Fruit fly (Drosophila melanogaster) whole organism, embryonic: Measurements from ENCODE around the gene CG14615.

Experiments
- B-H1 ChIP-seq: fragments of 200-800 bp; sonication (Bioruptor generic); IDR thresholded peaks from 3 replicates; pipeline ENCODE4 v1.3.6; 2022; ENCODE audit warnings: missing biosample characterization, missing genetic modification characterization
- Bgb ChIP-seq: fragments of 200-800 bp; sonication (Bioruptor generic); IDR thresholded peaks from 2 replicates; pipeline ENCODE4 v1.3.6; 2022; ENCODE audit warnings: missing biosample characterization, missing genetic modification characterization; ENCODE audit not compliant: partially characterized antibody
- Blimp-1 ChIP-seq: fragments of 200-800 bp; sonication (Bioruptor generic); optimal IDR thresholded peaks from 3 replicates; lab custom pipeline; 2018; ENCODE audit warnings: missing biosample characterization, missing genetic modification characterization, mild to moderate bottlenecking, moderate library complexity, missing genetic modification reagents
- CG10274 ChIP-seq: fragments of 200-800 bp; sonication (Bioruptor generic); optimal IDR thresholded peaks from 3 replicates; lab custom pipeline; 2017; ENCODE audit warnings: missing biosample characterization, mild to moderate bottlenecking, missing genetic modification characterization
- CG11504 ChIP-seq: fragments of 200-800 bp; sonication (Bioruptor generic); optimal IDR thresholded peaks from 3 replicates; lab custom pipeline; 2019; ENCODE audit warnings: missing biosample characterization, mild to moderate bottlenecking, missing genetic modification characterization, moderate library complexity
- CG12659 ChIP-seq: fragments of 200-800 bp; sonication (Bioruptor generic); optimal IDR thresholded peaks from 3 replicates; lab custom pipeline; 2017; ENCODE audit warnings: mild to moderate bottlenecking, missing biosample characterization, missing genetic modification reagents, missing genetic modification characterization
- CG13287 ChIP-seq: fragments of 200-800 bp; sonication (Bioruptor generic); IDR thresholded peaks from 2 replicates; pipeline ENCODE4 v1.3.6; 2022; ENCODE audit warnings: missing biosample characterization, missing genetic modification characterization; ENCODE audit not compliant: partially characterized antibody
- CG14710 ChIP-seq: fragments of 200-800 bp; sonication (Bioruptor generic); optimal IDR thresholded peaks from 3 replicates; lab custom pipeline; 2019; ENCODE audit warnings: missing biosample characterization, mild to moderate bottlenecking, missing genetic modification characterization, moderate library complexity
- CG15479 ChIP-seq: fragments of 200-800 bp; sonication (Bioruptor generic); optimal IDR thresholded peaks from 3 replicates; lab custom pipeline; 2019; ENCODE audit warnings: missing biosample characterization, mild to moderate bottlenecking, missing genetic modification characterization, moderate library complexity
- CG17385 ChIP-seq: fragments of 200-800 bp; sonication (Bioruptor generic); optimal IDR thresholded peaks from 3 replicates; lab custom pipeline; 2018; ENCODE audit warnings: missing biosample characterization, mild to moderate bottlenecking, missing genetic modification characterization
- CG17829 ChIP-seq: fragments of 200-800 bp; optimal IDR thresholded peaks from 2 replicates; lab custom pipeline; 2019; ENCODE audit warnings: missing biosample characterization, mild to moderate bottlenecking, missing genetic modification characterization, moderate library complexity
- CG2875 ChIP-seq: fragments of 200-800 bp; sonication (Bioruptor generic); optimal IDR thresholded peaks from 2 replicates; lab custom pipeline; 2017; ENCODE audit warnings: missing biosample characterization, mild to moderate bottlenecking, missing genetic modification characterization, missing genetic modification reagents
- CG30020 ChIP-seq: fragments of 200-800 bp; optimal IDR thresholded peaks from 2 replicates; lab custom pipeline; 2019; ENCODE audit warnings: missing biosample characterization, mild to moderate bottlenecking, missing genetic modification characterization, moderate library complexity
- CG33213 ChIP-seq: fragments of 200-800 bp; sonication (Bioruptor generic); optimal IDR thresholded peaks from 3 replicates; lab custom pipeline; 2016; ENCODE audit warnings: missing biosample characterization, missing genetic modification characterization
- CG3407 ChIP-seq: fragments of 200-800 bp; sonication (Bioruptor generic); optimal IDR thresholded peaks from 2 replicates; lab custom pipeline; 2018; ENCODE audit warnings: missing biosample characterization, mild to moderate bottlenecking, missing genetic modification characterization
- CG3847 ChIP-seq: fragments of 200-800 bp; sonication (Bioruptor generic); IDR thresholded peaks from 2 replicates; pipeline ENCODE4 v1.3.6; 2022; ENCODE audit warnings: missing biosample characterization, missing genetic modification characterization
- CG7357 ChIP-seq: fragments of 200-800 bp; sonication (Bioruptor generic); IDR thresholded peaks from 3 replicates; pipeline ENCODE4 v1.3.6; 2022; ENCODE audit warnings: missing biosample characterization, missing genetic modification characterization
- CG8765 ChIP-seq: fragments of 200-800 bp; sonication (Bioruptor generic); IDR thresholded peaks from 2 replicates; pipeline ENCODE4 v1.3.6; 2022; ENCODE audit warnings: missing biosample characterization, missing genetic modification characterization
- CG9797 ChIP-seq: fragments of 200-800 bp; sonication (Bioruptor generic); optimal IDR thresholded peaks from 3 replicates; lab custom pipeline; 2018; ENCODE audit warnings: missing biosample characterization, mild to moderate bottlenecking, missing genetic modification characterization
- Doc3 ChIP-seq: fragments of 200-800 bp; sonication (Bioruptor generic); IDR thresholded peaks from 3 replicates; pipeline ENCODE4 v1.3.6; 2022; ENCODE audit warnings: missing biosample characterization, missing genetic modification characterization; ENCODE audit not compliant: partially characterized antibody
- Dp ChIP-seq: fragments of 200-800 bp; sonication (Bioruptor generic); optimal IDR thresholded peaks from 2 replicates; lab custom pipeline; 2018; ENCODE audit warnings: missing biosample characterization, mild to moderate bottlenecking, missing genetic modification characterization, moderate library complexity
- Gsc ChIP-seq: fragments of 200-800 bp; sonication (Bioruptor generic); IDR thresholded peaks from 2 replicates; pipeline ENCODE4 v1.3.6; 2022; ENCODE audit warnings: missing biosample characterization, missing genetic modification characterization
- HLH3B ChIP-seq: fragments of 200-800 bp; sonication (Bioruptor generic); IDR thresholded peaks from 2 replicates; pipeline ENCODE4 v1.3.6; 2022; ENCODE audit warnings: missing biosample characterization, missing genetic modification characterization
- HLH4C ChIP-seq: fragments of 200-800 bp; sonication (Bioruptor generic); IDR thresholded peaks from 3 replicates; pipeline ENCODE4 v1.3.6; 2022; ENCODE audit warnings: missing biosample characterization, missing genetic modification characterization; ENCODE audit not compliant: partially characterized antibody
- Med ChIP-seq: fragments of 200-800 bp; sonication (Bioruptor generic); peaks from one replicate; lab custom pipeline; 2016; ENCODE audit warnings: missing biosample characterization, missing genetic modification characterization, mild to moderate bottlenecking, inconsistent platforms, moderate library complexity
- Scr ChIP-seq: fragments of 200-800 bp; sonication (Bioruptor generic); IDR thresholded peaks from 2 replicates; pipeline ENCODE4 v1.3.6; 2022; ENCODE audit warnings: missing biosample characterization, missing genetic modification characterization; ENCODE audit not compliant: partially characterized antibody
- amos ChIP-seq: fragments of 200-800 bp; sonication (Bioruptor generic); IDR thresholded peaks from 2 replicates; pipeline ENCODE4 v1.3.6; 2022; ENCODE audit warnings: missing biosample characterization, missing genetic modification characterization; ENCODE audit not compliant: partially characterized antibody
- cg ChIP-seq: fragments of 200-800 bp; sonication (Bioruptor generic); optimal IDR thresholded peaks from 3 replicates; lab custom pipeline; 2019; ENCODE audit warnings: missing biosample characterization, mild to moderate bottlenecking, missing genetic modification characterization, moderate library complexity
- dm ChIP-seq: fragments of 200-800 bp; sonication (Bioruptor generic); optimal IDR thresholded peaks from 3 replicates; lab custom pipeline; 2016; ENCODE audit warnings: missing biosample characterization, missing genetic modification characterization
- gcm ChIP-seq: fragments of 200-800 bp; sonication (Bioruptor generic); optimal IDR thresholded peaks from 2 replicates; lab custom pipeline; 2019; ENCODE audit warnings: missing biosample characterization, mild to moderate bottlenecking, missing genetic modification characterization, moderate library complexity
- grau ChIP-seq: fragments of 200-800 bp; optimal IDR thresholded peaks from 3 replicates; lab custom pipeline; 2019; ENCODE audit warnings: missing biosample characterization, mild to moderate bottlenecking, missing genetic modification characterization, moderate library complexity
- gro ChIP-seq: fragments of 200-800 bp; sonication (Bioruptor generic); optimal IDR thresholded peaks from 2 replicates; lab custom pipeline; 2016; ENCODE audit warnings: missing biosample characterization, missing genetic modification characterization
- hth ChIP-seq: fragments of >200 bp; optimal IDR thresholded peaks from 2 replicates; lab custom pipeline; 2017; ENCODE audit warnings: inconsistent platforms
- ken ChIP-seq: fragments of 200-800 bp; sonication (Bioruptor generic); IDR thresholded peaks from 3 replicates; pipeline ENCODE4 v1.3.6; 2022; ENCODE audit warnings: missing biosample characterization, missing genetic modification characterization
- maf-S ChIP-seq: fragments of 200-800 bp; sonication (Bioruptor generic); optimal IDR thresholded peaks from 2 replicates; lab custom pipeline; 2016; ENCODE audit warnings: missing biosample characterization, missing genetic modification characterization
- nerfin-1 ChIP-seq: fragments of 200-800 bp; sonication (Bioruptor generic); optimal IDR thresholded peaks from 3 replicates; lab custom pipeline; 2019; ENCODE audit warnings: missing biosample characterization, mild to moderate bottlenecking, missing genetic modification characterization, moderate library complexity
- pho ChIP-seq: fragments of 200-800 bp; sonication (Bioruptor generic); optimal IDR thresholded peaks from 2 replicates; lab custom pipeline; 2016; ENCODE audit warnings: missing biosample characterization, missing genetic modification characterization
- pita ChIP-seq: fragments of 200-800 bp; sonication (Bioruptor generic); optimal IDR thresholded peaks from 2 replicates; lab custom pipeline; 2017; ENCODE audit warnings: missing biosample characterization, mild to moderate bottlenecking, missing genetic modification characterization
- rib ChIP-seq: fragments of 200-800 bp; sonication (Bioruptor generic); IDR thresholded peaks from 2 replicates; pipeline ENCODE4 v1.3.6; 2022; ENCODE audit warnings: missing biosample characterization, missing genetic modification characterization
- sens ChIP-seq: fragments of 200-800 bp; sonication (Bioruptor generic); peaks from one replicate; lab custom pipeline; 2016; ENCODE audit warnings: missing biosample characterization, missing genetic modification characterization
- sisA ChIP-seq: fragments of 200-800 bp; sonication (Bioruptor generic); IDR thresholded peaks from 2 replicates; pipeline ENCODE4 v1.3.6; 2022; ENCODE audit warnings: missing biosample characterization, missing genetic modification characterization
- sob ChIP-seq: fragments of 200-800 bp; sonication (Bioruptor generic); IDR thresholded peaks from 2 replicates; pipeline ENCODE4 v1.3.6; 2022; ENCODE audit warnings: missing biosample characterization, missing genetic modification characterization
- sqz ChIP-seq: fragments of 200-800 bp; sonication (Bioruptor generic); optimal IDR thresholded peaks from 3 replicates; lab custom pipeline; 2018; ENCODE audit warnings: missing biosample characterization, mild to moderate bottlenecking, missing genetic modification characterization
- stwl ChIP-seq: fragments of 200-800 bp; sonication (Bioruptor generic); optimal IDR thresholded peaks from 3 replicates; lab custom pipeline; 2018; ENCODE audit warnings: missing biosample characterization, mild to moderate bottlenecking, missing genetic modification characterization, moderate library complexity
- zen ChIP-seq: fragments of 200-800 bp; sonication (Bioruptor generic); optimal IDR thresholded peaks from 3 replicates; lab custom pipeline; 2018; ENCODE audit warnings: missing biosample characterization, mild to moderate bottlenecking, missing genetic modification characterization, moderate library complexity

Gene CG14615

DNA sequence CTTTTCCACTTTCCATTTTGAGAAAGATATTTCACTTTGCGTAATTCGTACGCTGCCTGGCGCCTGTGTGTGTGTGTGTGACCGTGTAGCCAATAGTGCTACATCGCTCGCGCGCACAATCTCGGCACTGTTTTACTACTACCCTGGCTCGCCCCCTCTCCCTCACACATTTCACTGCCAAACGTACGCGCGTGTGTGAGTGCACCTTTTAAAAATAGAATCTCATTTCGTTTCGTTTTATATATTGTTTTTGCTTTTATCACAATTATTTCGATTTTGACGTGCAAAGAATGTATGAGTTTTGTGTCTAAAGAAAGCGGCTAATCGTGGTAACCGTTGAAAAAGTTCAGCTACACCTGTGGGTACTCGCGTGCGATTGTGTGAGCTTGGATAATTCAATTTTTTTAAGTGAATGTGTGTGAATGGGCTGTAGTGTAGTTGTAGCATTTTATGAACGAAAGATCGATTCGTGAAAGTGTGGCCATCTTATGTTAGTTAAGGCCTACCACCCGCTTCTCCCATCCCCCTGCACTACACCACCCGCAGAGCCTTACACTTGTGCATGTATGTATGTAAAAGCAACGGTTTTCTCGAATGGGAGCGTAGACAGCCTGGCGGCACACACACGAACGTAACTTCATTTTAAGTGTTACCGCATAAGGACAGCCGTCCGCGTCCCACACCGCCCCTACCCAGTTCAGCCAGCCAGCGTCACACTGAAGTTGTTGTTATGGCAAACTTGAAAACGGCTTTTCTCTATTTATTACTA lies 7.1 kb upstream of the CG14615 start (continued):
- peak; percentile 1 for TF ChIP-seq gcm (GFP tag; lab: Kevin White, UChicago)
- TF ChIP-seq CG15479 (GFP tag; lab: Kevin White, UChicago), result peak; percentile 70
- TF ChIP-seq cg (GFP tag; lab: Kevin White, UChicago), result peak; percentile 89
- TF ChIP-seq sens, result peak; percentile 77
- no peak for TF ChIP-seq CG10274 (GFP tag; lab: Kevin White, UChicago)
- peak; percentile 63 for TF ChIP-seq Blimp-1 (GFP tag; lab: Kevin White, UChicago)
- no peak for TF ChIP-seq pita
- TF ChIP-seq pho (GFP tag; lab: Kevin White, UChicago), result no peak

DNA sequence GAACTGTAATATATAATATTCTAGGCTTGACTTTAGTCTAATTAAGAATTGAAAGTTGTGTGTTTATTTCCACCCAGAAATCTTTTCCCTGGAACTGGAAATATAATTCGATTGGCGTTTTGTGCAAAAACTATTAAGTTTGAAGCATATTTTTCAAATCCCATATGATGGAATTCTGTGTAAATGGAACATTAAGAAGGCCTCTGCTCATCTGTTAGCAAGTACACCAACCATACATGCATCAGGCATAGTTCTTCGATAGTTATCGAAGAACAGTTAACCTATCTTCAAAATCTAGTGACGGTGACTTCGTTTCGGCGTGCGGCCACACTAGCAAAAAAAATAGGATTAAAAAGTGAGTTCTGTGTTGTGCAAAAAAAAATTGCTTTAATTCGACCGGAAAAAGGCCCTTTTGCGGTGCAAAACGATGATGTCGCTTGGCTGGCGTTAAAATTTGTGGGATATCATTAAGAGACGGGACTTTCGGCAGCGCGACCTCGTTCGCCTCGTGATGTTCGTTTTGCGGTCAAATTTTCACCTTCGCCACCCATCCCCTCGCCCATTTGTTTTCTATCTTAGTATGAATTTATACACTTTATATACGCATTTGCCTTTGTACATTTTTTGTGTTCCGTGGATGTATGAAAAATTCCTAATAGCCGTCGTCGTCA lies 6.4 kb upstream of the CG14615 start, which contains the start of gene Usp2:
Gene Usp2, plus strand, starts transcription at position 295 of the 671 bp plus-strand sequence.
- peak; percentile 25 for TF ChIP-seq sqz (GFP tag; lab: Kevin White, UChicago)
- TF ChIP-seq HLH4C (GFP tag; lab: Robert Waterston, UW), result peak; percentile 56
- peak; percentile 68 for TF ChIP-seq CG9797
- 0 out of 2 replicates have a peak, but pooled peaks have one; percentile 11 for TF ChIP-seq HLH3B
- TF ChIP-seq Bgb (GFP tag; lab: Robert Waterston, UW), result peak; percentile 76
- peak; percentile 16 for TF ChIP-seq Dp (GFP tag; lab: Kevin White, UChicago)
- TF ChIP-seq dm (GFP tag; lab: Kevin White, UChicago), result no peak
- TF ChIP-seq CG30020 (tag; lab: Kevin White, UChicago), result peak; percentile 88
- no peak for TF ChIP-seq B-H1 (GFP tag; lab: Robert Waterston, UW)
- no peak for TF ChIP-seq CG2875
- TF ChIP-seq rib (GFP tag; lab: Robert Waterston, UW), result peak; percentile 43; the same call in 1 of the 2 replicates
- TF ChIP-seq CG12659 (GFP tag; lab: Kevin White, UChicago), result peak; percentile 23
- peak; percentile 26 for TF ChIP-seq CG17829 (tag; lab: Kevin White, UChicago)
- TF ChIP-seq CG14710 (tag; lab: Kevin White, UChicago), result peak; percentile 63
- peak; percentile 38; the same call in 1 of the 2 replicates for TF ChIP-seq CG3847
- TF ChIP-seq CG3407 (GFP tag; lab: Kevin White, UChicago), result no peak
- TF ChIP-seq maf-S, result no peak
- peak; percentile 11 for TF ChIP-seq gro (GFP tag; lab: Kevin White, UChicago)
- TF ChIP-seq grau (tag; lab: Kevin White, UChicago), result peak; percentile 26
- no peak for TF ChIP-seq hth (lab: Kevin White, UChicago)
- TF ChIP-seq ken, result no peak
- TF ChIP-seq sob (GFP tag; lab: Robert Waterston, UW), result 0 out of 2 replicates have a peak, but pooled peaks have one; percentile 8
- peak; percentile 17 for TF ChIP-seq zen (tag; lab: Kevin White, UChicago)
- peak; percentile 39 for TF ChIP-seq stwl (tag; lab: Kevin White, UChicago)
- 0 out of 3 replicates have a peak, but pooled peaks have one; percentile 11 for TF ChIP-seq Doc3 (GFP tag; lab: Robert Waterston, UW)
- TF ChIP-seq Med, result peak; percentile 72
- no peak for TF ChIP-seq CG11504 (tag; lab: Kevin White, UChicago)
- peak; percentile 84 for TF ChIP-seq amos
- TF ChIP-seq CG13287 (GFP tag; lab: Robert Waterston, UW), result peak; percentile 45
- peak; percentile 42 for TF ChIP-seq nerfin-1 (tag; lab: Kevin White, UChicago)
- peak; percentile 78 for TF ChIP-seq sens
- TF ChIP-seq CG7357 (GFP tag; lab: Robert Waterston, UW), result peak; percentile 83
- peak; percentile 67 for TF ChIP-seq Scr (GFP tag; lab: Robert Waterston, UW)
- TF ChIP-seq CG17385 (GFP tag; lab: Kevin White, UChicago), result no peak
- TF ChIP-seq Gsc (GFP tag; lab: Robert Waterston, UW), result no peak
- peak; percentile 13; the same call in 1 of the 2 replicates for TF ChIP-seq sisA
- no peak for TF ChIP-seq CG8765 (GFP tag; lab: Robert Waterston, UW)
- no peak for TF ChIP-seq gcm (GFP tag; lab: Kevin White, UChicago)
- peak; percentile 16 for TF ChIP-seq CG33213 (GFP tag; lab: Kevin White, UChicago)
